Fruit fly (Drosophila melanogaster) whole organism, embryonic: Measurements from ENCODE around the gene Gr21a.

Experiments
- B-H2 ChIP-seq: fragments of 200-800 bp; sonication (Bioruptor generic); optimal IDR thresholded peaks from 2 replicates; lab custom pipeline; 2018; ENCODE audit warnings: missing biosample characterization, mild to moderate bottlenecking, missing genetic modification characterization
- Bteb2 ChIP-seq: fragments of 200-800 bp; sonication (Bioruptor generic); optimal IDR thresholded peaks from 2 replicates; lab custom pipeline; 2016; ENCODE audit warnings: missing biosample characterization, missing genetic modification characterization
- CG10209 ChIP-seq: fragments of 200-800 bp; sonication (Bioruptor generic); optimal IDR thresholded peaks from 3 replicates; lab custom pipeline; 2017; ENCODE audit warnings: missing biosample characterization, mild to moderate bottlenecking, missing genetic modification characterization, missing genetic modification reagents
- CG12155 ChIP-seq: fragments of 200-800 bp; sonication (Bioruptor generic); optimal IDR thresholded peaks from 3 replicates; lab custom pipeline; 2016; ENCODE audit warnings: missing biosample characterization, missing genetic modification characterization
- CG1233 ChIP-seq: fragments of 200-800 bp; sonication (Bioruptor generic); optimal IDR thresholded peaks from 4 replicates; lab custom pipeline; 2018; ENCODE audit warnings: missing biosample characterization, mild to moderate bottlenecking, missing genetic modification characterization
- CG15011 ChIP-seq: fragments of 200-800 bp; sonication (Bioruptor generic); optimal IDR thresholded peaks from 3 replicates; lab custom pipeline; 2018; ENCODE audit warnings: missing biosample characterization, mild to moderate bottlenecking, missing genetic modification characterization
- CG15269 ChIP-seq: fragments of 200-800 bp; sonication (Bioruptor generic); optimal IDR thresholded peaks from 2 replicates; lab custom pipeline; 2018; ENCODE audit warnings: missing biosample characterization, mild to moderate bottlenecking, missing genetic modification characterization, moderate library complexity
- CG17359 ChIP-seq: fragments of 200-800 bp; sonication (Bioruptor generic); optimal IDR thresholded peaks from 3 replicates; lab custom pipeline; 2018; ENCODE audit warnings: missing biosample characterization, mild to moderate bottlenecking, missing genetic modification characterization, moderate library complexity
- CG17802 ChIP-seq: fragments of 200-800 bp; sonication (Bioruptor generic); optimal IDR thresholded peaks from 2 replicates; lab custom pipeline; 2018; ENCODE audit warnings: missing biosample characterization, mild to moderate bottlenecking, missing genetic modification characterization, moderate library complexity
- CG2889 ChIP-seq: fragments of 200-800 bp; sonication (Bioruptor generic); IDR thresholded peaks from 3 replicates; pipeline ENCODE4 v1.3.6; 2022; ENCODE audit warnings: missing biosample characterization, missing genetic modification characterization
- CG3281 ChIP-seq: fragments of 200-800 bp; sonication (Bioruptor generic); optimal IDR thresholded peaks from 3 replicates; lab custom pipeline; 2017; ENCODE audit warnings: missing biosample characterization, mild to moderate bottlenecking, missing genetic modification characterization
- CG34422 ChIP-seq: fragments of 200-800 bp; sonication (Bioruptor generic); IDR thresholded peaks from 3 replicates; pipeline ENCODE4 v1.3.6; 2022; ENCODE audit warnings: missing biosample characterization, missing genetic modification characterization
- CG3726 ChIP-seq: fragments of 200-800 bp; sonication (Bioruptor generic); IDR thresholded peaks from 3 replicates; pipeline ENCODE4, ENCODE4 v1.3.6; 2022; ENCODE audit warnings: missing biosample characterization, missing genetic modification characterization
- CG3995 ChIP-seq: fragments of 200-800 bp; sonication (Bioruptor generic); optimal IDR thresholded peaks from 3 replicates; lab custom pipeline; 2016; ENCODE audit warnings: missing biosample characterization, missing genetic modification characterization
- CG42726 ChIP-seq: fragments of 200-800 bp; sonication (Bioruptor generic); IDR thresholded peaks from 2 replicates; pipeline ENCODE4 v1.3.6; 2022; ENCODE audit warnings: missing biosample characterization, missing genetic modification characterization; ENCODE audit not compliant: partially characterized antibody
- CG4282 ChIP-seq: fragments of 200-800 bp; sonication (Bioruptor generic); optimal IDR thresholded peaks from 2 replicates; lab custom pipeline; 2016; ENCODE audit warnings: missing biosample characterization, missing genetic modification characterization
- CG6654 ChIP-seq: fragments of 200-800 bp; sonication (Bioruptor generic); optimal IDR thresholded peaks from 2 replicates; lab custom pipeline; 2017; ENCODE audit warnings: missing biosample characterization, mild to moderate bottlenecking, missing genetic modification characterization
- Dbx ChIP-seq: fragments of 200-800 bp; sonication (Bioruptor generic); IDR thresholded peaks from 3 replicates; pipeline ENCODE4 v1.3.6; 2022; ENCODE audit warnings: missing biosample characterization, missing genetic modification characterization
- Deaf1 ChIP-seq: fragments of 200-800 bp; optimal IDR thresholded peaks from 3 replicates; lab custom pipeline; 2019; ENCODE audit warnings: missing biosample characterization, mild to moderate bottlenecking, missing genetic modification characterization, moderate library complexity
- Dek ChIP-seq: fragments of 200-800 bp; sonication (Bioruptor generic); optimal IDR thresholded peaks from 3 replicates; lab custom pipeline; 2019; ENCODE audit warnings: missing biosample characterization, mild to moderate bottlenecking, missing genetic modification characterization, moderate library complexity
- Doc3 ChIP-seq: fragments of 200-800 bp; sonication (Bioruptor generic); IDR thresholded peaks from 3 replicates; pipeline ENCODE4 v1.3.6; 2022; ENCODE audit warnings: missing biosample characterization, missing genetic modification characterization; ENCODE audit not compliant: partially characterized antibody
- Fer3 ChIP-seq: fragments of 200-800 bp; sonication (Bioruptor generic); optimal IDR thresholded peaks from 2 replicates; lab custom pipeline; 2018; ENCODE audit warnings: missing biosample characterization, mild to moderate bottlenecking, missing genetic modification characterization, moderate library complexity
- HLH54F ChIP-seq: fragments of 200-800 bp; sonication (Bioruptor generic); optimal IDR thresholded peaks from 3 replicates; lab custom pipeline; 2016; ENCODE audit warnings: missing biosample characterization, missing genetic modification characterization
- Hmr ChIP-seq: fragments of 200-800 bp; sonication (Bioruptor generic); optimal IDR thresholded peaks from 3 replicates; lab custom pipeline; 2017; ENCODE audit warnings: mild to moderate bottlenecking, missing biosample characterization, missing genetic modification reagents, missing genetic modification characterization
- Lhr ChIP-seq: fragments of 200-800 bp; sonication (Bioruptor generic); optimal IDR thresholded peaks from 3 replicates; lab custom pipeline; 2017; ENCODE audit warnings: mild to moderate bottlenecking, missing biosample characterization, missing genetic modification reagents, missing genetic modification characterization
- Myb ChIP-seq: fragments of 200-800 bp; sonication (Bioruptor generic); optimal IDR thresholded peaks from 2 replicates; lab custom pipeline; 2016; ENCODE audit warnings: missing biosample characterization, missing genetic modification characterization
- Opbp ChIP-seq: fragments of 200-800 bp; sonication (Bioruptor generic); IDR thresholded peaks from 3 replicates; pipeline ENCODE4 v1.3.6; 2022; ENCODE audit warnings: missing biosample characterization, missing genetic modification characterization; ENCODE audit not compliant: partially characterized antibody
- Poxn ChIP-seq: fragments of 200-800 bp; sonication (Bioruptor generic); IDR thresholded peaks from 2 replicates; pipeline ENCODE4 v1.3.6; 2022; ENCODE audit warnings: missing biosample characterization, missing genetic modification characterization
- Sry-β ChIP-seq: fragments of 200-800 bp; sonication (Bioruptor generic); optimal IDR thresholded peaks from 2 replicates; lab custom pipeline; 2018; ENCODE audit warnings: missing biosample characterization, mild to moderate bottlenecking, missing genetic modification characterization, moderate library complexity
- TFAM ChIP-seq: fragments of 200-800 bp; sonication (Bioruptor generic); optimal IDR thresholded peaks from 2 replicates; lab custom pipeline; 2017; ENCODE audit warnings: missing biosample characterization, missing genetic modification characterization, inconsistent platforms
- Trl ChIP-seq, 3 experiments: fragments of >200 bp in 2 of 3; fragments of 200-800 bp in 1 of 3; sonication (Bioruptor generic) in 1 of 3; optimal IDR thresholded peaks; 2 replicates in 1 of 3; 3 replicates in 2 of 3; lab custom pipeline; 2016 to 2017; ENCODE audit warnings: missing biosample characterization in 1 of 3, missing genetic modification characterization in 1 of 3
- YL-1 ChIP-seq: fragments of 200-800 bp; sonication (Bioruptor generic); optimal IDR thresholded peaks from 3 replicates; lab custom pipeline; 2017; ENCODE audit warnings: missing biosample characterization, mild to moderate bottlenecking, missing genetic modification characterization
- al ChIP-seq: fragments of 200-800 bp; sonication (Bioruptor generic); IDR thresholded peaks from 2 replicates; pipeline ENCODE4 v1.3.6; 2022; ENCODE audit warnings: missing biosample characterization, missing genetic modification characterization
- ato ChIP-seq: fragments of 200-800 bp; sonication (Bioruptor generic); IDR thresholded peaks from 2 replicates; pipeline ENCODE4 v1.3.6; 2022; ENCODE audit warnings: missing biosample characterization, missing genetic modification characterization; ENCODE audit not compliant: partially characterized antibody
- bsh ChIP-seq, 2 experiments: fragments of 200-800 bp; sonication (Bioruptor generic); optimal IDR thresholded peaks; 2 replicates each; lab custom pipeline; 2017 to 2018; ENCODE audit warnings: mild to moderate bottlenecking in 2 of 2, missing biosample characterization in 2 of 2, missing genetic modification characterization in 2 of 2, moderate library complexity in 1 of 2
- cas ChIP-seq: fragments of 200-800 bp; sonication (Bioruptor generic); IDR thresholded peaks from 2 replicates; pipeline ENCODE4 v1.3.6; 2022; ENCODE audit warnings: missing biosample characterization, missing genetic modification characterization
- dpn ChIP-seq, 2 experiments: fragments of 200-800 bp; sonication (Bioruptor generic); optimal IDR thresholded peaks; 3 replicates each; lab custom pipeline; 2016; ENCODE audit warnings: missing biosample characterization in 2 of 2, missing genetic modification characterization in 2 of 2
- ems ChIP-seq: fragments of 200-800 bp; sonication (Bioruptor generic); optimal IDR thresholded peaks from 3 replicates; lab custom pipeline; 2016; ENCODE audit warnings: missing biosample characterization, missing genetic modification characterization
- ftz-f1 ChIP-seq: fragments of 200-800 bp; sonication (Bioruptor generic); optimal IDR thresholded peaks from 2 replicates; lab custom pipeline; 2016; ENCODE audit warnings: missing biosample characterization, missing genetic modification characterization
- gsb-n ChIP-seq: fragments of 200-800 bp; sonication (Bioruptor generic); optimal IDR thresholded peaks from 3 replicates; lab custom pipeline; 2018; ENCODE audit warnings: missing biosample characterization, mild to moderate bottlenecking, missing genetic modification characterization
- jumu ChIP-seq: fragments of 200-800 bp; sonication (Bioruptor generic); optimal IDR thresholded peaks from 3 replicates; lab custom pipeline; 2016; ENCODE audit warnings: missing biosample characterization, missing genetic modification characterization
- lola ChIP-seq, 3 experiments: fragments of >200 bp in 2 of 3; fragments of 200-800 bp in 1 of 3; sonication (Bioruptor generic) in 1 of 3; optimal IDR thresholded peaks; 2 replicates each; lab custom pipeline; 2017 to 2019; ENCODE audit warnings: missing biosample characterization in 3 of 3, missing genetic modification characterization in 3 of 3, mild to moderate bottlenecking in 1 of 3, moderate library complexity in 1 of 3
- otp ChIP-seq: fragments of 200-800 bp; sonication (Bioruptor generic); IDR thresholded peaks from 3 replicates; pipeline ENCODE4, ENCODE4 v1.3.6; 2022; ENCODE audit warnings: missing biosample characterization, missing genetic modification characterization
- pan ChIP-seq, 4 experiments: fragments of >200 bp in 3 of 4; fragments of 200-800 bp in 1 of 4; sonication (Bioruptor generic) in 1 of 4; optimal IDR thresholded peaks in 3 of 4; IDR thresholded peaks in 1 of 4; 2 replicates each; pipeline versions ENCODE4 v1.3.6 to Lab custom; 2017 to 2022; ENCODE audit warnings: missing biosample characterization in 2 of 4, missing genetic modification characterization in 2 of 4, mixed read lengths in 1 of 4
- run ChIP-seq: fragments of 200-800 bp; sonication (Bioruptor generic); optimal IDR thresholded peaks from 3 replicates; lab custom pipeline; 2018; ENCODE audit warnings: missing biosample characterization, mild to moderate bottlenecking, missing genetic modification characterization
- salm ChIP-seq: fragments of 200-800 bp; sonication (Bioruptor generic); optimal IDR thresholded peaks from 2 replicates; lab custom pipeline; 2018; ENCODE audit warnings: missing biosample characterization, mild to moderate bottlenecking, missing genetic modification characterization
- zen2 ChIP-seq: fragments of 200-800 bp; sonication (Bioruptor generic); IDR thresholded peaks from 3 replicates; pipeline ENCODE4 v1.3.6; 2022; ENCODE audit warnings: missing biosample characterization, missing genetic modification characterization; ENCODE audit not compliant: partially characterized antibody
- zfh2 ChIP-seq: fragments of 200-800 bp; sonication (Bioruptor generic); optimal IDR thresholded peaks from 2 replicates; lab custom pipeline; 2016; ENCODE audit warnings: missing biosample characterization, missing genetic modification characterization

The Gr21a gene

DNA sequence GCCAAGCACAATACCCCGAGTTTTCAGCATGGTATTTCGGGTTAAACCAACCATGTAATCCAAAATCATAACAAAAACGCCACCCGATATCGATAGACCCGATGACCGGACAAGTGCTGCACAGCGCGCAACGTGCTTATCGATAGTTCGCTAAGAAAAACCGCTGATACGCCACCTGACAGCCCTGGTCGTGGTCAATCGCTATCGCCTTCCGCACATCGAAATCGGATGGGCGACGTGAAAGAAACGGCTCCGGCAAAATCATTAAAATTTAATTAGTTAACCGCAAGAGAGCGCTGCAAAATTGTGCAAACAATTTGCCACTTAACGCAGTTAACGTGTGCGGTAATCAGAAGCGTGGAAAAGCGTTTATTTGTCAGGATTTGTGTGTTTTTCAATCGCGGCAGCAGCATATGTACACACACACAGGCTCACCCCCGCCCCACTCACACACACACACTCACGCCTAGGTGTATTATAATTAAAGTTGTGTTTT lies 45.5 kb downstream of the Gr21a start, which contains the start of the genes CG3862 and dock (continued):
- TF ChIP-seq Fer3 (tag; lab: Kevin White, UChicago) (peak; percentile 18), Hmr (peak; percentile 71), Doc3 (peak; percentile 84), ftz-f1 (GFP tag; lab: Kevin White, UChicago) (peak; percentile 74), CG1233 (GFP tag; lab: Kevin White, UChicago) (peak; percentile 43), al (GFP tag; lab: Robert Waterston, UW) (0 out of 2 replicates have a peak, but pooled peaks have one; percentile 33), HLH54F (GFP tag; lab: Kevin White, UChicago) (peak; percentile 56), Myb (GFP tag; lab: Kevin White, UChicago) (peak; percentile 76), B-H2 (peak; percentile 50), CG17359 (tag; lab: Kevin White, UChicago) (peak; percentile 45), CG3281 (GFP tag; lab: Kevin White, UChicago) (peak; percentile 54), CG6654 (GFP tag; lab: Kevin White, UChicago) (no peak), bsh (GFP tag; optimal IDR thresholded peaks at IDR 0.05; lab: Kevin White, UChicago) (peak; percentile 7 to 46), jumu (GFP tag; lab: Kevin White, UChicago) (peak; percentile 64), zen2 (peak; percentile 97), CG3995 (no peak), cas (peak; percentile 62; the same call in 1 of the 2 replicates), CG2889 (GFP tag; lab: Robert Waterston, UW) (no peak), Opbp (peak; percentile 97), CG15269 (peak; percentile 39), gsb-n (tag; lab: Kevin White, UChicago) (peak; percentile 19), zfh2 (GFP tag; lab: Kevin White, UChicago) (peak; percentile 77), lola (GFP tag; optimal IDR thresholded peaks at IDR 0.05; lab: Kevin White, UChicago) (peak in 1 of 3 experiments; percentile 1), ems (peak; percentile 62), dpn (GFP tag; optimal IDR thresholded peaks at IDR 0.05; lab: Kevin White, UChicago) (peak; percentile 54 to 71), CG17802 (tag; lab: Kevin White, UChicago) (no peak), Poxn (no peak), Bteb2 (GFP tag; lab: Kevin White, UChicago) (peak; percentile 3), Sry-β (peak; percentile 85), CG42726 (peak; percentile 95), ato (peak; percentile 97), Trl (optimal IDR thresholded peaks at IDR 0.05; lab: Kevin White, UChicago) (no peak), Trl (GFP tag; optimal IDR thresholded peaks at IDR 0.05; lab: Kevin White, UChicago) (peak; percentile 59), CG34422 (peak; percentile 79), YL-1 (GFP tag; lab: Kevin White, UChicago) (peak; percentile 86), CG12155 (GFP tag; lab: Kevin White, UChicago) (peak; percentile 47), Deaf1 (tag; lab: Kevin White, UChicago) (peak; percentile 13), TFAM (GFP tag; lab: Kevin White, UChicago) (no peak), CG4282 (GFP tag; lab: Kevin White, UChicago) (peak; percentile 34), Lhr (GFP tag; lab: Kevin White, UChicago) (peak; percentile 21), run (tag; lab: Kevin White, UChicago) (peak; percentile 68), Dek (tag; lab: Kevin White, UChicago) (peak; percentile 36), pan (optimal IDR thresholded peaks at IDR 0.05; lab: Kevin White, UChicago) (no peak), pan (GFP tag; optimal IDR thresholded peaks at IDR 0.05 in 1 of 2, IDR thresholded peaks at IDR 0.05 in 1 of 2) (peak in 1 of 2 experiments; percentile 50), CG10209 (no peak), CG3726 (GFP tag; lab: Robert Waterston, UW) (no peak), Dbx (GFP tag; lab: Robert Waterston, UW) (peak; percentile 69), salm (no peak), otp (no peak), CG15011 (GFP tag; lab: Kevin White, UChicago) (no peak)
